Fruit fly (Drosophila melanogaster) S2 (cell line): ENCODE measurements around the gene CG13901.

Experiments used
- CG8478 ChIP-seq: fragments of >200 bp; optimal IDR thresholded peaks from 2 replicates; lab custom pipeline; 2018
- CTCF ChIP-seq, 2 experiments: fragments of >200 bp; optimal IDR thresholded peaks; 2 replicates each; lab custom pipeline; 2018

dm6 chr3L:876087-876486 is 38.5 kb upstream of the CG13901 start:
- TF ChIP-seq CTCF (optimal IDR thresholded peaks at IDR 0.05; lab: Kevin White, UChicago): no peak
- TF ChIP-seq CG8478 (lab: Kevin White, UChicago): no peak
